Worm (Caenorhabditis elegans) whole organism, dauer: ENCODE measurements around the gene athp-3.

Experiments used
- unc-62 ChIP-seq: sonication (generic microtip); optimal IDR thresholded peaks from 2 replicates; lab custom pipeline; 2017; ENCODE audit warnings: missing biosample characterization, missing genetic modification reagents, missing genetic modification characterization

athp-3 gene

DNA sequence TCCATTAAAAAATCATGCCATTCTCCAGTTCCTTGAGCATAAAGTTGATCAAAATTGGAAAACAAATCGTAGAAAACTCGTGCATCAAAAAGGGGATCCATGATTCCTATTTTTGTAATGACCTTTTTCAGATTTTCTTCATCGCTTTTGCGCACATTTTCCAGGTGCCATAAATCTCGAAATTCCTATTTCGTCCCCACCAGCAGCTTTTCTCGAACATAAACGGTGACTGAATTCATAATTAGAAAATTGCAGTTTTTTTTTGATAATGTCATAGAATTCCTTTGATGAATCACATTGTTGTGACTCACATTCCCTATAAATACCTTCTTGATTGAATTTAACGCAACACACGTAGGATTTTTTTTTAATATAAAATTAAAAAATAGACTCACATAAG, 17.7 kb downstream of the athp-3 start, which contains the start of gene nhr-229:
nhr-229 (minus strand) TSS at position 101 of the 400 bp plus-strand sequence.
- no peak for TF ChIP-seq unc-62 (GFP tag; lab: Kevin White, UChicago)

DNA sequence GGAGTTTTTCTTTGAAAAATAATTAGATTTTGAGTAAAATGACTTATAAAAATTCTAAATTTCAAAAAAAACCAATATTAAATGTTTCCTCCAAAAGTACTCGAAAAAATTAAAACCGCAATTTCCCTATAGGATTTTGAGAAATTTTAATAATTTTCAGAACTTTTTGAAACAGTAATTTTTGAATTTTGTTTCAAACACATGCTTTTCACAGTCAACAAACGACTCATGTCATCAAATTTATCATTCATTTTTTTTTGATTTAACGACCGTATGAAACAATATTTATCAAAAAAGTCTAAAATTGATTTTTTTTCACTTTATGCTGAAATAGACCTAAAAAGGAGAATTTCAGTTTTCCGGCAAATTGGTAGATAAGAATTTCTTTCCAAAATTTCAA, 21.6 kb downstream of the athp-3 start:
- TF ChIP-seq unc-62 (GFP tag; lab: Kevin White, UChicago): no peak

ce11 chrIV:17025017-17025416, 23.1 kb downstream of the athp-3 start, which contains the start of gene dct-13:
dct-13 (minus strand) TSS chrIV:17025117.
- TF ChIP-seq unc-62 (GFP tag; lab: Kevin White, UChicago): no peak

DNA sequence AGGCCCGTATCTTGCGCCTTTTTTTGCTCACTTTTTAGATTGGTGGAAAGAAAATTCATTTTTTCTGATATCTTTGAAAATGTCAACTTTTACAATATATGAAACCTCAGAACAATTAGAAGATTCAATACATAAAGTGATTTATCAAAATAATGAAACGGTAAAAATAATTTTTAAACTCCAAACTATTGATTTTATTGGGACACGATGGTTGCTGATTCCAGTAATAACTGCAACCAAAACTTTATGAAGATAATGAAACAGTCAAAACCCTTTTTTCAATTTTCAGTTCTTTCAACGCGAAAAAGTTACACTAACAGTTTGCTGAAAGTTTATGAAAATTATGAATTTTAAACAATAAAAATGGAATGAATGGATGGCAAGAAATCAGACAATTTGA, 27.1 kb downstream of the athp-3 start:
- no peak for TF ChIP-seq unc-62 (GFP tag; lab: Kevin White, UChicago)

DNA sequence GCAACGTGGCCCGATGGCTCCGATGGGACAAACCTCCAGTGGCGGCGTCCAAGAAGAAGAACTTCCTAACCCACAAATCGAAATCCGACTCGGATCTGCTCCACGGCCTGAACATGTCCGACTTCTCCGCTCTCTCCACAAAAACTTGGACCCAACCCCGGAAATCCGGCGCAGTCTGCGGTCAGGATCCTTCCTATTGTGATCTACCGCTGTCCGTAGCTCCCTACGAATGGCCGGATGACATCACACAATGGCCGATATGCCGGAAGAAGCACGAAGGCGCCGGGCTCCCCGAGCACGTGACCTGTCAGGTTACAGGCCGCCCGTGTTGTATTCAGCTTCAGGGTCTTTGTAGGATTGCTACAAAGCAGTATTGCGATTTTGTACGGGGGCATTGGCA, 37.9 kb downstream of the athp-3 start:
- no peak for TF ChIP-seq unc-62 (GFP tag; lab: Kevin White, UChicago)

ce11 chrIV:17005734-17006133, 42.4 kb downstream of the athp-3 start:
- TF ChIP-seq unc-62 (GFP tag; lab: Kevin White, UChicago): no peak
